Fruit fly (Drosophila melanogaster) whole organism, prepupa: ENCODE results near the gene beta'COP.

Experiments
- Blimp-1 ChIP-seq: fragments of 200-800 bp; sonication (Bioruptor generic); optimal IDR thresholded peaks from 3 replicates; lab custom pipeline; 2017; ENCODE audit warnings: missing biosample characterization, missing genetic modification characterization, mild to moderate bottlenecking, moderate library complexity, missing genetic modification reagents
- CG10631 ChIP-seq: fragments of 200-800 bp; sonication (Bioruptor generic); optimal IDR thresholded peaks from 2 replicates; lab custom pipeline; 2016; ENCODE audit warnings: missing biosample characterization, missing genetic modification characterization
- CG10669 ChIP-seq: fragments of 200-800 bp; sonication (Bioruptor generic); optimal IDR thresholded peaks from 3 replicates; lab custom pipeline; 2018; ENCODE audit warnings: missing biosample characterization, mild to moderate bottlenecking, missing genetic modification characterization, moderate library complexity
- CG11294 ChIP-seq: fragments of 200-800 bp; sonication (Bioruptor generic); IDR thresholded peaks from 2 replicates; pipeline ENCODE4 v1.3.6; 2022; ENCODE audit warnings: missing biosample characterization, missing genetic modification characterization
- CG11762 ChIP-seq: fragments of 200-800 bp; sonication (Bioruptor generic); optimal IDR thresholded peaks from 3 replicates; lab custom pipeline; 2016; ENCODE audit warnings: missing biosample characterization, missing genetic modification characterization; ENCODE audit not compliant: insufficient read depth
- CG11902 ChIP-seq: fragments of 200-800 bp; sonication (Bioruptor generic); optimal IDR thresholded peaks from 3 replicates; lab custom pipeline; 2016; ENCODE audit warnings: missing biosample characterization, missing genetic modification characterization
- CG1621 ChIP-seq: fragments of 200-800 bp; sonication (Bioruptor generic); optimal IDR thresholded peaks from 3 replicates; lab custom pipeline; 2018; ENCODE audit warnings: missing biosample characterization, mild to moderate bottlenecking, missing genetic modification characterization
- CG16779 ChIP-seq: fragments of 200-800 bp; sonication (Bioruptor generic); optimal IDR thresholded peaks from 3 replicates; lab custom pipeline; 2017; ENCODE audit warnings: missing biosample characterization, mild to moderate bottlenecking, missing genetic modification characterization
- CG3032 ChIP-seq: fragments of 200-800 bp; optimal IDR thresholded peaks from 2 replicates; lab custom pipeline; 2019; ENCODE audit warnings: missing biosample characterization, mild to moderate bottlenecking, missing genetic modification characterization, moderate library complexity
- CG31627 ChIP-seq: fragments of 200-800 bp; sonication (Bioruptor generic); optimal IDR thresholded peaks from 3 replicates; lab custom pipeline; 2016; ENCODE audit warnings: missing biosample characterization, missing genetic modification characterization
- CG32006 ChIP-seq: fragments of 200-800 bp; sonication (Bioruptor generic); optimal IDR thresholded peaks from 3 replicates; lab custom pipeline; 2017; ENCODE audit warnings: missing biosample characterization, mild to moderate bottlenecking, missing genetic modification characterization
- CG34406 ChIP-seq: fragments of 200-800 bp; sonication (Bioruptor generic); optimal IDR thresholded peaks from 3 replicates; lab custom pipeline; 2016; ENCODE audit warnings: missing biosample characterization, missing genetic modification characterization
- CG3919 ChIP-seq: fragments of 200-800 bp; sonication (Bioruptor generic); optimal IDR thresholded peaks from 3 replicates; lab custom pipeline; 2016; ENCODE audit warnings: missing biosample characterization, missing genetic modification characterization
- CG4318 ChIP-seq: fragments of 200-800 bp; sonication (Bioruptor generic); optimal IDR thresholded peaks from 3 replicates; lab custom pipeline; 2017; ENCODE audit warnings: missing biosample characterization, mild to moderate bottlenecking, missing genetic modification characterization
- CG6276 ChIP-seq: fragments of 200-800 bp; sonication (Bioruptor generic); optimal IDR thresholded peaks from 2 replicates; lab custom pipeline; 2017; ENCODE audit warnings: missing biosample characterization, mild to moderate bottlenecking, missing genetic modification characterization
- CG6854 ChIP-seq: fragments of 200-800 bp; sonication (Bioruptor generic); optimal IDR thresholded peaks from 2 replicates; lab custom pipeline; 2017; ENCODE audit warnings: missing biosample characterization, mild to moderate bottlenecking, missing genetic modification characterization
- CG7368 ChIP-seq: fragments of 200-800 bp; sonication (Bioruptor generic); optimal IDR thresholded peaks from 3 replicates; lab custom pipeline; 2016; ENCODE audit warnings: missing biosample characterization, missing genetic modification characterization
- CG8119 ChIP-seq: fragments of 200-800 bp; sonication (Bioruptor generic); IDR thresholded peaks from 3 replicates; pipeline ENCODE4 v1.3.6; 2022; ENCODE audit warnings: missing biosample characterization, missing genetic modification characterization
- CG8319 ChIP-seq: fragments of 200-800 bp; sonication (Bioruptor generic); optimal IDR thresholded peaks from 3 replicates; lab custom pipeline; 2016; ENCODE audit warnings: missing biosample characterization, missing genetic modification characterization
- CG9139 ChIP-seq: fragments of 200-800 bp; sonication (Bioruptor generic); optimal IDR thresholded peaks from 3 replicates; lab custom pipeline; 2017; ENCODE audit warnings: missing biosample characterization, mild to moderate bottlenecking, missing genetic modification characterization
- Eip75B ChIP-seq: fragments of 200-800 bp; sonication (Bioruptor generic); optimal IDR thresholded peaks from 3 replicates; lab custom pipeline; 2016; ENCODE audit warnings: missing biosample characterization, missing genetic modification characterization
- Eip93F ChIP-seq: fragments of 200-800 bp; sonication (Bioruptor generic); optimal IDR thresholded peaks from 2 replicates; lab custom pipeline; 2016; ENCODE audit warnings: missing biosample characterization, mild to moderate bottlenecking, missing genetic modification characterization
- Ets96B ChIP-seq: fragments of 200-800 bp; optimal IDR thresholded peaks from 2 replicates; lab custom pipeline; 2019; ENCODE audit warnings: missing biosample characterization, mild to moderate bottlenecking, missing genetic modification characterization, moderate library complexity
- Hr38 ChIP-seq: sonication (Bioruptor generic); optimal IDR thresholded peaks from 2 replicates; lab custom pipeline; 2016; ENCODE audit warnings: missing biosample characterization, missing genetic modification characterization
- Hr39 ChIP-seq: fragments of 200-800 bp; sonication (Bioruptor generic); optimal IDR thresholded peaks from 2 replicates; lab custom pipeline; 2016; ENCODE audit warnings: missing biosample characterization, missing genetic modification characterization
- Hr4 ChIP-seq: fragments of 200-800 bp; sonication (Bioruptor generic); optimal IDR thresholded peaks from 3 replicates; lab custom pipeline; 2016; ENCODE audit warnings: missing biosample characterization, missing genetic modification characterization
- Lpt ChIP-seq: fragments of 200-800 bp; sonication (Bioruptor generic); optimal IDR thresholded peaks from 3 replicates; lab custom pipeline; 2016; ENCODE audit warnings: missing biosample characterization, missing genetic modification characterization
- Met ChIP-seq: fragments of 200-800 bp; sonication (Bioruptor generic); optimal IDR thresholded peaks from 3 replicates; lab custom pipeline; 2016; ENCODE audit warnings: missing biosample characterization, missing genetic modification characterization
- Smox ChIP-seq: fragments of 200-800 bp; sonication (Bioruptor generic); optimal IDR thresholded peaks from 3 replicates; lab custom pipeline; 2016; ENCODE audit warnings: missing biosample characterization, missing genetic modification characterization
- Sox102F ChIP-seq: fragments of 200-800 bp; sonication (Bioruptor generic); optimal IDR thresholded peaks from 2 replicates; lab custom pipeline; 2016; ENCODE audit warnings: missing biosample characterization, mild to moderate bottlenecking, missing genetic modification characterization
- Sox14 ChIP-seq: fragments of 200-800 bp; sonication (Bioruptor generic); optimal IDR thresholded peaks from 3 replicates; lab custom pipeline; 2016; ENCODE audit warnings: missing biosample characterization, missing genetic modification characterization
- Sox15 ChIP-seq: fragments of 200-800 bp; sonication (Bioruptor generic); optimal IDR thresholded peaks from 3 replicates; lab custom pipeline; 2016; ENCODE audit warnings: missing biosample characterization, missing genetic modification characterization
- acj6 ChIP-seq: fragments of 200-800 bp; sonication (Bioruptor generic); optimal IDR thresholded peaks from 3 replicates; lab custom pipeline; 2016; ENCODE audit warnings: missing biosample characterization, missing genetic modification characterization
- dac ChIP-seq: fragments of 200-800 bp; sonication (Bioruptor generic); optimal IDR thresholded peaks from 2 replicates; lab custom pipeline; 2017; ENCODE audit warnings: missing biosample characterization, mild to moderate bottlenecking, missing genetic modification characterization
- dsx ChIP-seq: fragments of 200-800 bp; optimal IDR thresholded peaks from 3 replicates; lab custom pipeline; 2019; ENCODE audit warnings: missing biosample characterization, mild to moderate bottlenecking, missing genetic modification characterization, moderate library complexity; ENCODE audit not compliant: poor library complexity, severe bottlenecking
- eg ChIP-seq: fragments of 200-800 bp; sonication (Bioruptor generic); IDR thresholded peaks from 3 replicates; pipeline ENCODE4 v1.3.6; 2022; ENCODE audit warnings: missing biosample characterization, missing genetic modification characterization
- fd59A ChIP-seq: fragments of 200-800 bp; sonication (Bioruptor generic); optimal IDR thresholded peaks from 2 replicates; lab custom pipeline; 2017; ENCODE audit warnings: missing biosample characterization, mild to moderate bottlenecking, missing genetic modification characterization, missing genetic modification reagents
- fd85E ChIP-seq: fragments of 200-800 bp; sonication (Bioruptor generic); optimal IDR thresholded peaks from 3 replicates; lab custom pipeline; 2016; ENCODE audit warnings: missing biosample characterization, missing genetic modification characterization
- fkh ChIP-seq: fragments of 200-800 bp; sonication (Bioruptor generic); optimal IDR thresholded peaks from 3 replicates; lab custom pipeline; 2017; ENCODE audit warnings: missing biosample characterization, mild to moderate bottlenecking, missing genetic modification characterization, moderate library complexity
- lz ChIP-seq: fragments of 200-800 bp; sonication (Bioruptor generic); optimal IDR thresholded peaks from 3 replicates; lab custom pipeline; 2016; ENCODE audit warnings: missing biosample characterization, missing genetic modification characterization
- net ChIP-seq: fragments of 200-800 bp; sonication (Bioruptor generic); optimal IDR thresholded peaks from 3 replicates; lab custom pipeline; 2016; ENCODE audit warnings: missing biosample characterization, missing genetic modification characterization
- pdm3 ChIP-seq: fragments of 200-800 bp; sonication (Bioruptor generic); optimal IDR thresholded peaks from 3 replicates; lab custom pipeline; 2016; ENCODE audit warnings: missing biosample characterization, missing genetic modification characterization
- salr ChIP-seq, 2 experiments: fragments of 200-800 bp; sonication (Bioruptor generic); optimal IDR thresholded peaks; 3 replicates each; lab custom pipeline; 2016 to 2018; ENCODE audit warnings: missing biosample characterization in 2 of 2, missing genetic modification characterization in 2 of 2, mild to moderate bottlenecking in 1 of 2
- spab ChIP-seq: fragments of 200-800 bp; sonication (Bioruptor generic); optimal IDR thresholded peaks from 2 replicates; lab custom pipeline; 2017; ENCODE audit warnings: missing biosample characterization, mild to moderate bottlenecking, missing genetic modification characterization, missing genetic modification reagents
- ss ChIP-seq, 2 experiments: fragments of 200-800 bp; sonication (Bioruptor generic); optimal IDR thresholded peaks; 2 replicates in 1 of 2; 3 replicates in 1 of 2; lab custom pipeline; 2017 to 2018; ENCODE audit warnings: mild to moderate bottlenecking in 2 of 2, missing biosample characterization in 2 of 2, missing genetic modification characterization in 2 of 2, moderate library complexity in 1 of 2
- vri ChIP-seq: fragments of 200-800 bp; sonication (Bioruptor generic); optimal IDR thresholded peaks from 3 replicates; lab custom pipeline; 2016; ENCODE audit warnings: missing biosample characterization, mild to moderate bottlenecking, missing genetic modification characterization

Gene beta'COP

dm6 chr2L:13370762-13371161 lies 7.9 kb upstream of the beta'COP start, which contains the start of gene ND-B22 (continued):
- TF ChIP-seq Eip75B (GFP tag; lab: Kevin White, UChicago) = peak; percentile 25
- peak; percentile 19 for TF ChIP-seq Sox102F (GFP tag; lab: Kevin White, UChicago)
- no peak for TF ChIP-seq CG6276 (GFP tag; lab: Kevin White, UChicago)
- no peak for TF ChIP-seq Lpt (GFP tag; lab: Kevin White, UChicago)
- peak; percentile 25 for TF ChIP-seq CG3032 (tag; lab: Kevin White, UChicago)
- no peak for TF ChIP-seq CG32006
- no peak for TF ChIP-seq salr (GFP tag; optimal IDR thresholded peaks at IDR 0.05; lab: Kevin White, UChicago)
- TF ChIP-seq Ets96B = no peak
- TF ChIP-seq Eip93F = no peak
- TF ChIP-seq CG1621 (tag; lab: Kevin White, UChicago) = no peak
- TF ChIP-seq Smox (GFP tag; lab: Kevin White, UChicago) = peak; percentile 24
- no peak for TF ChIP-seq CG34406 (GFP tag; lab: Kevin White, UChicago)

dm6 chr2L:13373435-13374242 lies 5.1 kb upstream of the beta'COP start, which contains the start of the genes Bdp1 and CG6565:
Bdp1 (minus strand) TSS chr2L:13373890.
CG6565 (plus strand) TSS chr2L:13374019.
- TF ChIP-seq vri (GFP tag; lab: Kevin White, UChicago) (peak; percentile 92), CG8119 (GFP tag; lab: Robert Waterston, UW) (peak; percentile 91), CG4318 (GFP tag; lab: Kevin White, UChicago) (peak; percentile 99), net (peak; percentile 95), fkh (GFP tag; lab: Kevin White, UChicago) (peak; percentile 84), CG10669 (GFP tag; lab: Kevin White, UChicago) (peak; percentile 96), Sox14 (peak; percentile 98), lz (GFP tag; lab: Kevin White, UChicago) (peak; percentile 99), CG6854 (peak; percentile 82), Eip75B (GFP tag; lab: Kevin White, UChicago) (peak; percentile 97), CG11762 (GFP tag; lab: Kevin White, UChicago) (peak; percentile 97), Smox (GFP tag; lab: Kevin White, UChicago) (peak; percentile 97), spab (GFP tag; lab: Kevin White, UChicago) (peak; percentile 90), Hr4 (GFP tag; lab: Kevin White, UChicago) (peak; percentile 98), salr (GFP tag; optimal IDR thresholded peaks at IDR 0.05; lab: Kevin White, UChicago) (peak; percentile 88 to 98), CG3919 (peak; percentile 96), CG11902 (GFP tag; lab: Kevin White, UChicago) (peak; percentile 99), Blimp-1 (GFP tag; lab: Kevin White, UChicago) (peak; percentile 86), CG9139 (GFP tag; lab: Kevin White, UChicago) (no peak), CG16779 (tag; lab: Kevin White, UChicago) (peak; percentile 87), CG3032 (tag; lab: Kevin White, UChicago) (peak; percentile 95), fd59A (GFP tag; lab: Kevin White, UChicago) (peak; percentile 94), Hr38 (GFP tag; lab: Kevin White, UChicago) (peak; percentile 92), CG10631 (GFP tag; lab: Kevin White, UChicago) (peak; percentile 99), ss (GFP tag; optimal IDR thresholded peaks at IDR 0.05; lab: Kevin White, UChicago) (peak in 1 of 2 experiments; percentile 93), CG11294 (GFP tag; lab: Robert Waterston, UW) (peak; percentile 93), eg (GFP tag; lab: Robert Waterston, UW) (peak; percentile 90), Hr39 (GFP tag; lab: Kevin White, UChicago) (peak; percentile 99), Met (GFP tag; lab: Kevin White, UChicago) (peak; percentile 97), dsx (GFP tag; lab: Kevin White, UChicago) (peak; percentile 83), dac (GFP tag; lab: Kevin White, UChicago) (peak; percentile 97), CG6276 (GFP tag; lab: Kevin White, UChicago) (no peak), CG1621 (tag; lab: Kevin White, UChicago) (peak; percentile 83), CG8319 (GFP tag; lab: Kevin White, UChicago) (peak; percentile 97), pdm3 (peak; percentile 98), CG32006 (peak; percentile 99), CG7368 (peak; percentile 92), fd85E (GFP tag; lab: Kevin White, UChicago) (no peak), CG34406 (GFP tag; lab: Kevin White, UChicago) (peak; percentile 96), acj6 (peak; percentile 99), CG31627 (GFP tag; lab: Kevin White, UChicago) (peak; percentile 99), Sox15 (GFP tag; lab: Kevin White, UChicago) (peak; percentile 99)
